Worm (Caenorhabditis elegans) whole organism, L4/young adult: ENCODE measurements around the gene F55A11.4.

Source experiments
- W03F9.2 ChIP-seq: fragments of 150-350 bp; optimal IDR thresholded peaks from 2 replicates; lab custom pipeline; 2014; ENCODE audit warnings: missing biosample characterization, missing genetic modification characterization
- dao-5 ChIP-seq: sonication (generic microtip); optimal IDR thresholded peaks from 2 replicates; lab custom pipeline; 2016; ENCODE audit warnings: missing genotype, missing genetic modification characterization, moderate library complexity, missing compliant biosample characterization
- him-1 ChIP-seq: sonication (generic microtip); optimal IDR thresholded peaks from 2 replicates; lab custom pipeline; 2016; ENCODE audit warnings: missing genotype, missing genetic modification reagents, missing genetic modification characterization, missing compliant biosample characterization

Gene F55A11.4

DNA sequence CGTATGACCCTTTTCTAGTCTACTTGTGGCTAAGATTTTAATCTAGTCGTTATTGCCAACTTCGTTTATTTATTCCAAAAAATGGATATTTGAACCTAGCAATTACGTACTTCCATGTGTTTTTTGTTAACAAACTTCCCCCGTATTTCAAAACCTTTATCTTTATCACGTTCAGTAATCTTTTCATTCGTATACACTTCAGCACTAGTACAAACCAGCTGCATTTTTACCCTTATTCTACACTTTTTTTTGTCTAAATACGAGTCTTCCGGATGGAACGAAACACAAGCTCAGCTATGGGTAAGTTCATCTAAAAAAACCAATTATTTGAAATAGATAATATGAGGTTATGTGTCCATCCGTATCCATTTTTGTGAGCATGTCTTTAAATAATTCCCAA lies 19.2 kb downstream of the F55A11.4 start, which contains the start of gene D2023.1:
TSS of gene D2023.1 (plus strand) at position 77 of the 400 bp plus-strand sequence.
- TF ChIP-seq W03F9.2 (tag; lab: Kevin White, UChicago) (no peak), dao-5 (tag; lab: Kevin White, UChicago) (no peak), him-1 (tag; lab: Kevin White, UChicago) (no peak)

DNA sequence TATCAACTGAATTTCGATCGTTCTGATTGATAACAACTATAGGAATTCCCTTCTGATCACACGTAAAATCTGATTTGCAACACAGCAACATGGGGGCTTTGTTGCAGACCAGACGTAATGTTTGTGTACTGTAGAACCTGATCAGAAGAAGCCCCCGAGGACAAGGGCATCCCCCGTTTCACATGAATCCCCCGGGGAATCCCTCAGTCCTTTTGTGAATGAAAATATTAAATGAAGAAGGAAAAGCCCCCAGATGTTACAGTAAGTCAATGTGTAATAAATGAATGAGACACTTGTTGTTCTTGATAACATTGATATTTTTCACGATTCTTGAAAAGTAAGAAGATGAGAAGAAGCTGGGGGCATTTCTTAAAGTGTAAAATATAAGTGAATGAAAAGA lies 23.9 kb downstream of the F55A11.4 start:
- TF ChIP-seq him-1 (tag; lab: Kevin White, UChicago) (no peak), W03F9.2 (tag; lab: Kevin White, UChicago) (no peak), dao-5 (tag; lab: Kevin White, UChicago) (no peak)

ce11 chrV:11795352-11795751 lies 25.1 kb downstream of the F55A11.4 start:
- TF ChIP-seq dao-5 (tag; lab: Kevin White, UChicago), result no peak
- TF ChIP-seq him-1 (tag; lab: Kevin White, UChicago), result no peak
- no peak for TF ChIP-seq W03F9.2 (tag; lab: Kevin White, UChicago)

DNA sequence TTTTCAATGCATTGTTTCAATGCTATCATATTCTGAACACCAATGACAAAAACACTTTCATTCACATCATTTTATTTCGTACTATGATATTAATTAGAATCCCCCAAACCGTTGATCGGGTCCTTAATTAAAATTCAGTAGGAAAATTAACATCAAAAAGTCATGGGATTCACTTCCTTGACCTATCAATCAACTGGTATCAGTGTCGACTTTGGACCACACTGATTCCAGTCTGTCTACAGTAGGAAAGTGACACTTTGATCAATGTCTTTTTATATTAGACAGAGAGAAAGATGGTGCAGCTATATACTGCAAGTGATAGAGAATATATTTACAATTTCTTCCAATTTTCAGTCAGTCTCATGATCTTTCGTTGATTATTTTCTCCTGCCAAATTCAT lies 26.1 kb downstream of the F55A11.4 start:
- TF ChIP-seq him-1 (tag; lab: Kevin White, UChicago) (no peak), W03F9.2 (tag; lab: Kevin White, UChicago) (no peak), dao-5 (tag; lab: Kevin White, UChicago) (no peak)

DNA sequence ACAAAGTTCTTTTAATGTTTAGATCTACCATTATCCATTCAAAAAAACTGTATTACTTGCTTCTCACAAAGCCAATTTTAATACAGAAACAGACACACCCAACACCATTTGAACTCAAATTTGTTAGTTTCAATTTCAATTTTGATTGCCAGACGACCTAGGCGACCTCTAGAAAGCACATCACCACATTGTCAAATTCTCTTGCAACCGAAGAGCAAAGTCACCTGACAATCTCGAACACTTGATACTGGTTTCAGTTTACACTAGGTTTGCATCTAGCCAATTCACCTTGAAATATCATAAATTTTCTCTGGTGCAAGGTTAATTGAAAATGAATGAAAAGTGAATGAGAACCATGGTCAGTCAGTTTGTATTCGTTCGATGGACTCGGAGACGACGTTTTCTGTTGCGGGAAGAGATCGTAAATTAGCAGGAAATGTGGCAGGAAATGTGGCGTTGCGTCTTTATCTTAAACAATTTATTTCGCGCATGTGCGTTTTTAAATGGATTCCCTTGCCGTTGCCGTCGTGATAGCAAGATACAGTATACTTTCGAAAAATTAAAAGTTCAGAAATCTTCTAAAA lies 27.1 kb downstream of the F55A11.4 start:
- TF ChIP-seq W03F9.2 (tag; lab: Kevin White, UChicago), result no peak
- no peak for TF ChIP-seq him-1 (tag; lab: Kevin White, UChicago)
- no peak for TF ChIP-seq dao-5 (tag; lab: Kevin White, UChicago)

- TF ChIP-seq dao-5 (tag; lab: Kevin White, UChicago), result no peak
- TF ChIP-seq W03F9.2 (tag; lab: Kevin White, UChicago), result no peak
- no peak for TF ChIP-seq him-1 (tag; lab: Kevin White, UChicago)
These were observed 28.1 kb downstream of the F55A11.4 start for ce11 chrV:11798320-11798719.

- no peak for TF ChIP-seq W03F9.2 (tag; lab: Kevin White, UChicago)
- TF ChIP-seq dao-5 (tag; lab: Kevin White, UChicago), result no peak
- TF ChIP-seq him-1 (tag; lab: Kevin White, UChicago), result no peak
These were observed 29.1 kb downstream of the F55A11.4 start for ce11 chrV:11799252-11799822.

DNA sequence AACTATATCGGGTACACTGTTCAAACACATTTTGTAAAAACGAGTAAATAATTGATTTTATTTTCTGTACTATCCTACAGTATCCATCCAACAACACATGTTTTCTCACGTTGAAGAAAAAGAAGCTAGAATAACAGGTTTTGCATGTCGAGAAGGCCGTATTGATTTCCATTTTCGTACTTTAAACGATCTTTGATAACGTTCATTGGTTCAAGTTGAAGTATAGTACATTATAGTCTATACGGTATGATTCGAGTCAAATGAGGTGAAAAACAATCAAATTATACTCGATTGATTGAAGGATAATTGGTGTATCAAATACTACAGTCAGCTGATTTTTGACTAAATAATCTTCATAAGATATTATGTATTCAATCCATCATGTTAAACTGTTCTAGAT lies 30.2 kb downstream of the F55A11.4 start:
- TF ChIP-seq dao-5 (tag; lab: Kevin White, UChicago), result no peak

DNA sequence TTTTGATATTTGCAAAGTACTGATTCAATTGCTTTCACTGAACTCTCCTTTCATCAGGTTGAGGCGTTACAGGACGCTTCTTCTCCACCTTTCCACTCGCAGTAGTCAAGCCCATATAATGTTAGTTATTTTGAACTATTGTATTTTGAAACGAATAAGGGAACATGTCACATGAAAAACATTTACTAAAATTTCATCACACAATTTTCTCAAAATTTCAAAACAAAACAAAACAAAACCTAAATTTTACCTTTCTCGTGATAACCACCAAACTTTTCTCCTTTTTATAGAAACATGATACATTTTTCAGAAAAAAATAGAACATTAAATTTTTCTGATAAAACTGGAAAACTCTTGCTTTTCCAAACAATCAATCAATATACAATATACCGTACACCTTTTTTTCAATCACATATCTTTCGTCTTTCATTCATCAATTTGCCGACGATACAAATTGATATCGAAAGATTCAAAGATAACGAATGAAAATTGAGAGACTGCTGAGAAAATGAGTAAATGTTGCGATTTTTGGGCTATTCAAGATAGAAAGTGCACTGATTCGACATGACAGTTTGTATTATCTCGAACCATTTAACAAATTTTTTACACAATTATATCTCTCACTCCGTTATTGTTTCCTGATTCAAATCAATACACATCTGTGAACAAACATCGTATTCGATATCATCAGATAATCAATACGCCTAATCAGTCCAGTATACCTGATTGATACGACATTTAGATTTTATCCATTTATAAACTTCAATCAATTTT lies 31.0 kb downstream of the F55A11.4 start:
- TF ChIP-seq him-1 (tag; lab: Kevin White, UChicago) (no peak), dao-5 (tag; lab: Kevin White, UChicago) (no peak), W03F9.2 (tag; lab: Kevin White, UChicago) (no peak)

- TF ChIP-seq W03F9.2 (tag; lab: Kevin White, UChicago) (no peak), him-1 (tag; lab: Kevin White, UChicago) (no peak), dao-5 (tag; lab: Kevin White, UChicago) (no peak)
These were observed 32.2 kb downstream of the F55A11.4 start for ce11 chrV:11802508-11802907.

- TF ChIP-seq W03F9.2 (tag; lab: Kevin White, UChicago) (no peak), dao-5 (tag; lab: Kevin White, UChicago) (no peak), him-1 (tag; lab: Kevin White, UChicago) (no peak)
These were observed 33.3 kb downstream of the F55A11.4 start for ce11 chrV:11803518-11803994.

DNA sequence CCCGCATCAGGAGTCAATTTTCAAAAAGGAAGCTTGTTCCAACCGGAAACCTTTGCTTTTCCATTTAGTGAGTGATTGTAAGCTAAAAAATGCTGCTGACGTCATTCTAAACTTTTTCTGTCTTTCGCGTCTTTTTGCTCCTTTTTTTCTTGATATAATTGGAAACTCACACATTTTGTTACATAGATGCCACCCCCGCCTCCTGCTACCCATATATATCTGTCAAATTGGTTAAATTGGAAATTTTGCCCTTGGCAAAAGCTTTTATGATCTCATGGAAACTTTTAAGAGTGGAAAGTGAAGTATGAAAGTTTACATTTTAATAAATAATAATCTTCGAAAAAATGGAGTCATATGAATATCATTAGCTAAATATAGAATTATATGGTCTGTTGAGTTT lies 39.7 kb downstream of the F55A11.4 start:
- TF ChIP-seq dao-5 (tag; lab: Kevin White, UChicago) (no peak), W03F9.2 (tag; lab: Kevin White, UChicago) (no peak), him-1 (tag; lab: Kevin White, UChicago) (no peak)

DNA sequence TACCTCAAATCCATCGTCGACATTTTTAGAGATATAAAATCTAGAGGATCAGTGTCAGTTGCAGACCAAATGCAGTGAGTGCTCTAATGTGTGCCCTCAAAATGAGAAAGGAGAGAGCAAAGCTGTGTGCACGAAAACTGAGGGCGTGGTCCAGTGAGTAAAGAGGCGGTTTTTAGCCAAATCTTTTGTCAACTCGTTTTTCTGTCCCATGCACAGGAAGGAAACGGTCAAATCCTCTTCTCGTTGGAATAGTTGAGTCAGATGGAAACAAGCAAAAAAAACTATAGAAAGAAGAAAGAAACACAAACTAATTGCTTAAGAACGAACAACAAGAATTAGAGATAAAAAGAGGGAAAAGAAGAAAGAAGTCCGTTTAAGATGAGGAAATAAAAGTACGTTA lies 41.7 kb downstream of the F55A11.4 start, which contains the start of gene D2023.3:
TSS of gene D2023.3 (minus strand) at position 101 of the 400 bp plus-strand sequence.
- TF ChIP-seq him-1 (tag; lab: Kevin White, UChicago) (no peak), dao-5 (tag; lab: Kevin White, UChicago) (no peak), W03F9.2 (tag; lab: Kevin White, UChicago) (no peak)
